Worm (Caenorhabditis elegans) whole organism, young adult: ENCODE data around the gene T10D4.19.

ENCODE experiments used
- C06A6.2 ChIP-seq: fragments of 200-800 bp; sonication (Bioruptor generic); conservative IDR thresholded peaks from 2 replicates; pipeline ENCODE4 v1.3.6; 2022; ENCODE audit warnings: missing genetic modification characterization, missing compliant biosample characterization
- D2030.7 ChIP-seq: fragments of 200-800 bp; sonication (Bioruptor generic); IDR thresholded peaks from 2 replicates; pipeline ENCODE4 v1.3.6; 2022; ENCODE audit warnings: missing genetic modification reagents, missing genetic modification characterization, missing compliant biosample characterization
- F33H1.4 ChIP-seq: fragments of 200-800 bp; sonication (Bioruptor generic); IDR thresholded peaks from 2 replicates; pipeline ENCODE4 v1.3.6; 2022; ENCODE audit warnings: missing genetic modification reagents, missing genetic modification characterization, missing compliant biosample characterization
- F39B2.1 ChIP-seq: fragments of 200-800 bp; sonication (Bioruptor generic); IDR thresholded peaks from 2 replicates; pipeline ENCODE4 v1.3.6; 2022; ENCODE audit warnings: missing genetic modification reagents, missing genetic modification characterization, missing compliant biosample characterization
- F57A8.1 ChIP-seq: fragments of 200-800 bp; sonication (Bioruptor generic); optimal IDR thresholded peaks from 2 replicates; lab custom pipeline; 2018; ENCODE audit warnings: mild to moderate bottlenecking, missing genetic modification characterization, moderate library complexity, missing compliant biosample characterization
- aptf-3 ChIP-seq: fragments of 200-800 bp; sonication (Bioruptor generic); IDR thresholded peaks from 2 replicates; pipeline ENCODE4 v1.3.6; 2022; ENCODE audit warnings: missing genetic modification characterization, missing compliant biosample characterization
- attf-3 ChIP-seq: fragments of 200-800 bp; sonication (Bioruptor generic); conservative IDR thresholded peaks from 2 replicates; pipeline ENCODE4 v1.3.6; 2022; ENCODE audit warnings: missing genetic modification reagents, missing genetic modification characterization, missing compliant biosample characterization
- cebp-2 ChIP-seq: fragments of 200-800 bp; sonication (Bioruptor generic); IDR thresholded peaks from 2 replicates; pipeline ENCODE4 v1.3.6; 2022; ENCODE audit warnings: missing genetic modification characterization, missing compliant biosample characterization
- ceh-79 ChIP-seq: sonication (generic microtip); optimal IDR thresholded peaks from 2 replicates; lab custom pipeline; 2017; ENCODE audit warnings: mild to moderate bottlenecking, missing genetic modification characterization, missing compliant biosample characterization
- dox-1 ChIP-seq: fragments of 200-800 bp; sonication (Bioruptor generic); IDR thresholded peaks from 2 replicates; pipeline ENCODE4 v1.3.6; 2022; ENCODE audit warnings: missing genetic modification reagents, missing genetic modification characterization, missing compliant biosample characterization
- dpl-1 ChIP-seq: fragments of 150-350 bp; optimal IDR thresholded peaks from 2 replicates; lab custom pipeline; 2014; ENCODE audit warnings: missing biosample characterization, missing genetic modification reagents, missing genetic modification characterization
- egrh-3 ChIP-seq: fragments of 200-800 bp; sonication (Bioruptor generic); IDR thresholded peaks from 2 replicates; pipeline ENCODE4 v1.3.6; 2022; ENCODE audit warnings: missing genetic modification reagents, missing genetic modification characterization, missing compliant biosample characterization
- hlh-26 ChIP-seq: fragments of 200-800 bp; sonication (Bioruptor generic); conservative IDR thresholded peaks from 2 replicates; pipeline ENCODE4 v1.3.6; 2022; ENCODE audit warnings: missing genetic modification reagents, missing genetic modification characterization, missing compliant biosample characterization
- hmg-1.2 ChIP-seq: fragments of 200-800 bp; sonication (Bioruptor generic); IDR thresholded peaks from 2 replicates; pipeline ENCODE4 v1.3.6; 2022; ENCODE audit warnings: missing genetic modification reagents, missing genetic modification characterization, missing compliant biosample characterization
- lag-1 ChIP-seq: fragments of 200-800 bp; sonication (Bioruptor generic); IDR thresholded peaks from 2 replicates; pipeline ENCODE4 v1.3.6; 2022; ENCODE audit warnings: missing genetic modification reagents, missing genetic modification characterization, missing compliant biosample characterization
- let-607 ChIP-seq, 2 experiments: fragments of 200-800 bp in 1 of 2; sonication (Bioruptor generic) in 1 of 2; sonication (generic microtip) in 1 of 2; optimal IDR thresholded peaks; 2 replicates each; lab custom pipeline; 2016 to 2018; ENCODE audit warnings: mild to moderate bottlenecking in 2 of 2, missing compliant biosample characterization in 2 of 2, missing genetic modification characterization in 2 of 2, moderate library complexity in 2 of 2, missing genotype in 1 of 2
- lin-35 ChIP-seq, 3 experiments: fragments of 150-350 bp in 2 of 3; sonication (generic microtip) in 1 of 3; optimal IDR thresholded peaks; 2 replicates each; lab custom pipeline; 2014 to 2018; ENCODE audit warnings: missing biosample characterization in 3 of 3, missing genetic modification characterization in 3 of 3, missing genetic modification reagents in 3 of 3
- madf-3 ChIP-seq: fragments of 200-800 bp; sonication (Bioruptor generic); IDR thresholded peaks from 2 replicates; pipeline ENCODE4 v1.3.6; 2022; ENCODE audit warnings: missing genetic modification reagents, missing genetic modification characterization, missing compliant biosample characterization
- mcd-1 ChIP-seq: fragments of 200-800 bp; sonication (Bioruptor generic); IDR thresholded peaks from 2 replicates; pipeline ENCODE4 v1.3.6; 2022; ENCODE audit warnings: missing genetic modification reagents, missing genetic modification characterization, missing compliant biosample characterization
- mel-28 ChIP-seq: sonication (generic microtip); optimal IDR thresholded peaks from 2 replicates; lab custom pipeline; 2016; ENCODE audit warnings: borderline replicate concordance, mild to moderate bottlenecking, missing genetic modification characterization, missing compliant biosample characterization
- nfya-1 ChIP-seq: sonication (generic microtip); optimal IDR thresholded peaks from 2 replicates; lab custom pipeline; 2017; ENCODE audit warnings: antibody characterized with exemption, missing compliant biosample characterization, missing genetic modification characterization, borderline replicate concordance; ENCODE audit not compliant: insufficient read depth
- nhr-179 ChIP-seq: sonication (generic microtip); optimal IDR thresholded peaks from 2 replicates; lab custom pipeline; 2016; ENCODE audit warnings: mild to moderate bottlenecking, missing genetic modification characterization, missing compliant biosample characterization
- nhr-27 ChIP-seq: fragments of 200-800 bp; sonication (Bioruptor generic); optimal IDR thresholded peaks from 2 replicates; lab custom pipeline; 2018; ENCODE audit warnings: mild to moderate bottlenecking, missing genetic modification characterization, moderate library complexity, missing compliant biosample characterization
- snpc-1.1 ChIP-seq: sonication (generic microtip); optimal IDR thresholded peaks from 2 replicates; lab custom pipeline; 2017; ENCODE audit warnings: missing genetic modification characterization, mild to moderate bottlenecking, missing compliant biosample characterization, antibody characterized with exemption, moderate library complexity, missing genotype, missing genetic modification reagents; ENCODE audit not compliant: insufficient read depth
- snpc-3.4 ChIP-seq: sonication (generic microtip); optimal IDR thresholded peaks from 2 replicates; lab custom pipeline; 2017; ENCODE audit warnings: missing genetic modification characterization, mild to moderate bottlenecking, missing compliant biosample characterization, antibody characterized with exemption, moderate library complexity, missing genotype, missing genetic modification reagents
- snpc-4 ChIP-seq, 5 experiments: fragments of 150-350 bp in 1 of 5; sonication (generic microtip) in 4 of 5; optimal IDR thresholded peaks; 2 replicates each; lab custom pipeline; 2014 to 2018; ENCODE audit warnings: missing genetic modification characterization in 5 of 5, missing biosample characterization in 3 of 5, antibody characterized with exemption in 2 of 5, mild to moderate bottlenecking in 2 of 5, missing compliant biosample characterization in 2 of 5, missing genotype in 2 of 5, moderate library complexity in 2 of 5, missing genetic modification reagents in 1 of 5
- tlf-1 ChIP-seq: fragments of 200-800 bp; sonication (Bioruptor generic); optimal IDR thresholded peaks from 2 replicates; lab custom pipeline; 2018; ENCODE audit warnings: mild to moderate bottlenecking, missing genetic modification characterization, missing compliant biosample characterization
- unc-130 ChIP-seq: sonication (generic microtip); optimal IDR thresholded peaks from 2 replicates; lab custom pipeline; 2016; ENCODE audit warnings: missing genetic modification reagents, missing genetic modification characterization, missing compliant biosample characterization
- unc-62 ChIP-seq: fragments of 150-350 bp; optimal IDR thresholded peaks from 2 replicates; lab custom pipeline; 2014; ENCODE audit warnings: missing biosample characterization, missing genetic modification reagents, missing genetic modification characterization
- zfh-2 ChIP-seq: fragments of 200-800 bp; sonication (Bioruptor generic); conservative IDR thresholded peaks from 2 replicates; pipeline ENCODE4 v1.3.6; 2022; ENCODE audit warnings: missing genetic modification reagents, missing genetic modification characterization, missing compliant biosample characterization
- ztf-28 ChIP-seq: fragments of 200-800 bp; sonication (Bioruptor generic); IDR thresholded peaks from 2 replicates; pipeline ENCODE4 v1.3.6; 2022; ENCODE audit warnings: missing genetic modification reagents, missing genetic modification characterization, missing compliant biosample characterization

The T10D4.19 gene

ce11 chrII:3109533-3109932 is 42.2 kb upstream of the T10D4.19 start:
- TF ChIP-seq zfh-2 (GFP tag; lab: Robert Waterston, UW) (peak; percentile 55; the same call in 1 of the 2 replicates), dox-1 (GFP tag; lab: Robert Waterston, UW) (0 out of 2 replicates have a peak, but pooled peaks have one; percentile 12), dpl-1 (GFP tag; lab: Kevin White, UChicago) (no peak), mcd-1 (GFP tag; lab: Robert Waterston, UW) (no peak), F57A8.1 (GFP tag; lab: Kevin White, UChicago) (no peak), let-607 (tag; optimal IDR thresholded peaks at IDR 0.05; lab: Kevin White, UChicago) (no peak)

ce11 chrII:3110099-3110498 is 41.6 kb upstream of the T10D4.19 start:
- TF ChIP-seq D2030.7 (GFP tag; lab: Robert Waterston, UW), result 0 out of 2 replicates have a peak, but pooled peaks have one; percentile 23
- TF ChIP-seq madf-3 (GFP tag; lab: Robert Waterston, UW), result no peak
- TF ChIP-seq cebp-2 (GFP tag; lab: Robert Waterston, UW), result 0 out of 2 replicates have a peak, but pooled peaks have one; percentile 17
- TF ChIP-seq attf-3 (GFP tag; lab: Robert Waterston, UW), result 0 out of 2 replicates have a peak, but pooled peaks have one; percentile 7
- TF ChIP-seq hmg-1.2 (GFP tag; lab: Robert Waterston, UW), result peak; percentile 10; the same call in 1 of the 2 replicates
- TF ChIP-seq zfh-2 (GFP tag; lab: Robert Waterston, UW), result peak; percentile 46; the same call in 1 of the 2 replicates
- TF ChIP-seq egrh-3 (GFP tag; lab: Robert Waterston, UW), result peak; percentile 14; the same call in 1 of the 2 replicates
- TF ChIP-seq aptf-3, result no peak
- TF ChIP-seq snpc-1.1, result peak; percentile 60
- no peak for TF ChIP-seq snpc-4 (GFP tag; optimal IDR thresholded peaks at IDR 0.05; lab: Kevin White, UChicago)
- TF ChIP-seq snpc-4 (tag; optimal IDR thresholded peaks at IDR 0.05; lab: Kevin White, UChicago), result peak in 2 of 4 experiments; percentile 57 to 74
- no peak for TF ChIP-seq mcd-1 (GFP tag; lab: Robert Waterston, UW)

- TF ChIP-seq hmg-1.2 (GFP tag; lab: Robert Waterston, UW) (peak; percentile 63), tlf-1 (GFP tag; lab: Kevin White, UChicago) (no peak)
Measured at ce11 chrII:3111147-3111546, 40.6 kb upstream of the T10D4.19 start, which contains the start of gene Y25C1A.13. Y25C1A.13 (minus strand) TSS chrII:3111247.

- TF ChIP-seq C06A6.2 (no peak), mel-28 (tag; lab: Kevin White, UChicago) (no peak), F39B2.1 (GFP tag; lab: Robert Waterston, UW) (no peak), F33H1.4 (GFP tag; lab: Robert Waterston, UW) (no peak), nhr-27 (tag; lab: Kevin White, UChicago) (no peak), nhr-179 (tag; lab: Kevin White, UChicago) (no peak), lin-35 (GFP tag; optimal IDR thresholded peaks at IDR 0.05; lab: Kevin White, UChicago) (no peak), hlh-26 (no peak), unc-130 (no peak), attf-3 (GFP tag; lab: Robert Waterston, UW) (no peak), ceh-79 (tag; lab: Kevin White, UChicago) (no peak)
Measured at ce11 chrII:3112313-3112712, 39.4 kb upstream of the T10D4.19 start, which contains the start of gene Y25C1A.2. Y25C1A.2 (plus strand) TSS chrII:3112613.

ce11 chrII:3113289-3113688 is 38.4 kb upstream of the T10D4.19 start:
- TF ChIP-seq nfya-1 (tag; lab: Kevin White, UChicago) (no peak), snpc-4 (GFP tag; optimal IDR thresholded peaks at IDR 0.05; lab: Kevin White, UChicago) (peak; percentile 81), snpc-4 (tag; optimal IDR thresholded peaks at IDR 0.05; lab: Kevin White, UChicago) (peak; percentile 35 to 94 (median 86)), snpc-3.4 (tag; lab: Kevin White, UChicago) (peak; percentile 32), mcd-1 (GFP tag; lab: Robert Waterston, UW) (peak; percentile 40; the same call in 1 of the 2 replicates), egrh-3 (GFP tag; lab: Robert Waterston, UW) (peak; percentile 69; the same call in 1 of the 2 replicates), dox-1 (GFP tag; lab: Robert Waterston, UW) (0 out of 2 replicates have a peak, but pooled peaks have one; percentile 23), ztf-28 (GFP tag; lab: Robert Waterston, UW) (0 out of 2 replicates have a peak, but pooled peaks have one; percentile 35), lag-1 (GFP tag; lab: Robert Waterston, UW) (no peak), zfh-2 (GFP tag; lab: Robert Waterston, UW) (peak; percentile 91), cebp-2 (GFP tag; lab: Robert Waterston, UW) (no peak), unc-62 (GFP tag; lab: Kevin White, UChicago) (no peak), hmg-1.2 (GFP tag; lab: Robert Waterston, UW) (peak; percentile 60), nhr-179 (tag; lab: Kevin White, UChicago) (peak; percentile 18), snpc-1.1 (peak; percentile 84)
